Worm (Caenorhabditis elegans) whole organism, young adult: ENCODE measurements around the gene rft-1.

Experiments used
- F22D6.2 ChIP-seq: sonication (generic microtip); optimal IDR thresholded peaks from 2 replicates; lab custom pipeline; 2016; ENCODE audit warnings: mild to moderate bottlenecking, missing genetic modification characterization, missing compliant biosample characterization
- F33H1.4 ChIP-seq: fragments of 200-800 bp; sonication (Bioruptor generic); IDR thresholded peaks from 2 replicates; pipeline ENCODE4 v1.3.6; 2022; ENCODE audit warnings: missing genetic modification reagents, missing genetic modification characterization, missing compliant biosample characterization
- F37B4.10 ChIP-seq: fragments of 200-800 bp; sonication (Bioruptor generic); IDR thresholded peaks from 2 replicates; pipeline ENCODE4 v1.3.6; 2022; ENCODE audit warnings: missing genetic modification characterization, missing compliant biosample characterization
- F49E8.2 ChIP-seq: sonication (generic microtip); optimal IDR thresholded peaks from 3 replicates; lab custom pipeline; 2017; ENCODE audit warnings: missing genetic modification characterization, mild to moderate bottlenecking, missing compliant biosample characterization, antibody characterized with exemption, moderate library complexity; ENCODE audit not compliant: insufficient read depth
- T26A5.8 ChIP-seq: sonication (generic microtip); optimal IDR thresholded peaks from 2 replicates; lab custom pipeline; 2016; ENCODE audit warnings: missing genetic modification characterization, missing compliant biosample characterization
- Y79H2A.3 ChIP-seq: fragments of 200-800 bp; sonication (Bioruptor generic); conservative IDR thresholded peaks from 2 replicates; pipeline ENCODE4 v1.3.6; 2022; ENCODE audit warnings: missing genetic modification reagents, missing genetic modification characterization, missing compliant biosample characterization
- aptf-2 ChIP-seq: fragments of 200-800 bp; sonication (Bioruptor generic); conservative IDR thresholded peaks from 2 replicates; pipeline ENCODE4 v1.3.6; 2022; ENCODE audit warnings: missing genetic modification reagents, missing genetic modification characterization, missing compliant biosample characterization
- attf-6 ChIP-seq: fragments of 200-800 bp; sonication (Bioruptor generic); IDR thresholded peaks from 2 replicates; pipeline ENCODE4 v1.3.6; 2022; ENCODE audit warnings: missing genetic modification reagents, missing genetic modification characterization, missing compliant biosample characterization
- ceh-79 ChIP-seq: sonication (generic microtip); optimal IDR thresholded peaks from 2 replicates; lab custom pipeline; 2017; ENCODE audit warnings: mild to moderate bottlenecking, missing genetic modification characterization, missing compliant biosample characterization
- die-1 ChIP-seq: sonication (generic microtip); optimal IDR thresholded peaks from 2 replicates; lab custom pipeline; 2016; ENCODE audit warnings: missing genotype, mild to moderate bottlenecking, missing genetic modification characterization, missing compliant biosample characterization
- dpl-1 ChIP-seq: fragments of 150-350 bp; optimal IDR thresholded peaks from 2 replicates; lab custom pipeline; 2014; ENCODE audit warnings: missing biosample characterization, missing genetic modification reagents, missing genetic modification characterization
- efl-1 ChIP-seq: fragments of 150-350 bp; optimal IDR thresholded peaks from 2 replicates; lab custom pipeline; 2014; ENCODE audit warnings: missing biosample characterization, missing genetic modification reagents, missing genetic modification characterization
- egrh-3 ChIP-seq: fragments of 200-800 bp; sonication (Bioruptor generic); IDR thresholded peaks from 2 replicates; pipeline ENCODE4 v1.3.6; 2022; ENCODE audit warnings: missing genetic modification reagents, missing genetic modification characterization, missing compliant biosample characterization
- hrde-1 ChIP-seq: sonication (generic microtip); optimal IDR thresholded peaks from 2 replicates; lab custom pipeline; 2016; ENCODE audit warnings: missing genetic modification characterization, mild to moderate bottlenecking, missing compliant biosample characterization, moderate library complexity, missing genotype, missing genetic modification reagents, borderline replicate concordance
- hsf-1 ChIP-seq: fragments of 200-800 bp; sonication (Bioruptor generic); IDR thresholded peaks from 2 replicates; pipeline ENCODE4 v1.3.6; 2022; ENCODE audit warnings: missing genetic modification reagents, missing genetic modification characterization, missing compliant biosample characterization
- lin-26 ChIP-seq: fragments of 200-800 bp; sonication (Bioruptor generic); IDR thresholded peaks from 2 replicates; pipeline ENCODE4 v1.3.6; 2022; ENCODE audit warnings: missing genetic modification reagents, missing genetic modification characterization, missing compliant biosample characterization
- lin-54 ChIP-seq: fragments of 200-800 bp; sonication (Bioruptor generic); optimal IDR thresholded peaks from 2 replicates; lab custom pipeline; 2018; ENCODE audit warnings: mild to moderate bottlenecking, missing genetic modification characterization, missing compliant biosample characterization
- madf-3 ChIP-seq: fragments of 200-800 bp; sonication (Bioruptor generic); IDR thresholded peaks from 2 replicates; pipeline ENCODE4 v1.3.6; 2022; ENCODE audit warnings: missing genetic modification reagents, missing genetic modification characterization, missing compliant biosample characterization
- mcd-1 ChIP-seq: fragments of 200-800 bp; sonication (Bioruptor generic); IDR thresholded peaks from 2 replicates; pipeline ENCODE4 v1.3.6; 2022; ENCODE audit warnings: missing genetic modification reagents, missing genetic modification characterization, missing compliant biosample characterization
- mel-28 ChIP-seq: sonication (generic microtip); optimal IDR thresholded peaks from 2 replicates; lab custom pipeline; 2016; ENCODE audit warnings: borderline replicate concordance, mild to moderate bottlenecking, missing genetic modification characterization, missing compliant biosample characterization
- nfya-1 ChIP-seq: sonication (generic microtip); optimal IDR thresholded peaks from 2 replicates; lab custom pipeline; 2017; ENCODE audit warnings: antibody characterized with exemption, missing compliant biosample characterization, missing genetic modification characterization, borderline replicate concordance; ENCODE audit not compliant: insufficient read depth
- nhr-179 ChIP-seq: sonication (generic microtip); optimal IDR thresholded peaks from 2 replicates; lab custom pipeline; 2016; ENCODE audit warnings: mild to moderate bottlenecking, missing genetic modification characterization, missing compliant biosample characterization
- rpc-1 ChIP-seq, 2 experiments: fragments of 150-350 bp in 1 of 2; sonication (generic microtip) in 1 of 2; optimal IDR thresholded peaks; 2 replicates each; lab custom pipeline; 2014 to 2018; ENCODE audit warnings: missing biosample characterization in 1 of 2, missing genetic modification characterization in 1 of 2, missing genetic modification reagents in 1 of 2, missing genotype in 1 of 2
- snpc-3.4 ChIP-seq: sonication (generic microtip); optimal IDR thresholded peaks from 2 replicates; lab custom pipeline; 2017; ENCODE audit warnings: missing genetic modification characterization, mild to moderate bottlenecking, missing compliant biosample characterization, antibody characterized with exemption, moderate library complexity, missing genotype, missing genetic modification reagents
- sptf-2 ChIP-seq: fragments of 200-800 bp; sonication (Bioruptor generic); optimal IDR thresholded peaks from 2 replicates; lab custom pipeline; 2018; ENCODE audit warnings: mild to moderate bottlenecking, missing genetic modification characterization, missing compliant biosample characterization
- tbp1 ChIP-seq: fragments of 200-800 bp; sonication (Bioruptor generic); optimal IDR thresholded peaks from 2 replicates; lab custom pipeline; 2018; ENCODE audit warnings: mild to moderate bottlenecking, missing genetic modification characterization, missing compliant biosample characterization
- xnd-1 ChIP-seq: sonication (generic microtip); optimal IDR thresholded peaks from 2 replicates; lab custom pipeline; 2016; ENCODE audit warnings: missing genotype, missing genetic modification reagents, missing genetic modification characterization, missing compliant biosample characterization
- zfh-2 ChIP-seq: fragments of 200-800 bp; sonication (Bioruptor generic); conservative IDR thresholded peaks from 2 replicates; pipeline ENCODE4 v1.3.6; 2022; ENCODE audit warnings: missing genetic modification reagents, missing genetic modification characterization, missing compliant biosample characterization
- ztf-22 ChIP-seq: fragments of 200-800 bp; sonication (Bioruptor generic); optimal IDR thresholded peaks from 2 replicates; lab custom pipeline; 2018; ENCODE audit warnings: mild to moderate bottlenecking, missing genetic modification characterization, moderate library complexity, missing compliant biosample characterization
- ztf-25 ChIP-seq: fragments of 200-800 bp; sonication (Bioruptor generic); IDR thresholded peaks from 2 replicates; pipeline ENCODE4 v1.3.6; 2022; ENCODE audit warnings: missing genetic modification reagents, missing genetic modification characterization, missing compliant biosample characterization
- ztf-3 ChIP-seq: fragments of 200-800 bp; sonication (Bioruptor generic); optimal IDR thresholded peaks from 2 replicates; lab custom pipeline; 2018; ENCODE audit warnings: mild to moderate bottlenecking, missing genetic modification characterization, missing compliant biosample characterization

The rft-1 gene

ce11 chrV:4447637-4448036 is 4.6 kb upstream of the rft-1 start (continued):
- TF ChIP-seq tbp1 (GFP tag; lab: Kevin White, UChicago): peak; percentile 14
- TF ChIP-seq mcd-1 (GFP tag; lab: Robert Waterston, UW): peak; percentile 54; the same call in 1 of the 2 replicates
- TF ChIP-seq aptf-2: no peak
- TF ChIP-seq F22D6.2: no peak
- TF ChIP-seq lin-54: peak; percentile 50
- TF ChIP-seq efl-1 (GFP tag; lab: Kevin White, UChicago): peak; percentile 42
- peak; percentile 5 for TF ChIP-seq F49E8.2 (tag; lab: Kevin White, UChicago)
- TF ChIP-seq snpc-3.4 (tag; lab: Kevin White, UChicago): peak; percentile 74

- TF ChIP-seq sptf-2 (GFP tag; lab: Kevin White, UChicago) (no peak), nfya-1 (tag; lab: Kevin White, UChicago) (no peak), rpc-1 (optimal IDR thresholded peaks at IDR 0.05; lab: Kevin White, UChicago) (no peak), rpc-1 (tag; optimal IDR thresholded peaks at IDR 0.05; lab: Kevin White, UChicago) (no peak), mel-28 (tag; lab: Kevin White, UChicago) (no peak), lin-26 (GFP tag; lab: Robert Waterston, UW) (no peak), F22D6.2 (no peak)
Measured at ce11 chrV:4437215-4437614, 5.8 kb downstream of the rft-1 start.

- peak; percentile 22 for TF ChIP-seq ceh-79
- peak; percentile 93 for TF ChIP-seq egrh-3
- peak; percentile 70 for TF ChIP-seq zfh-2 (GFP tag; lab: Robert Waterston, UW)
- no peak for TF ChIP-seq hrde-1
- 0 out of 2 replicates have a peak, but pooled peaks have one; percentile 24 for TF ChIP-seq F33H1.4
- TF ChIP-seq ztf-3 (GFP tag; lab: Kevin White, UChicago): no peak
Measured at ce11 chrV:4435411-4435981, 7.5 kb downstream of the rft-1 start, which contains the start of gene Y47D7A.13. Gene Y47D7A.13 (minus strand): TSS chrV:4435927.

- 0 out of 2 replicates have a peak, but pooled peaks have one; percentile 28 for TF ChIP-seq F37B4.10
- TF ChIP-seq ztf-3 (GFP tag; lab: Kevin White, UChicago): no peak
- TF ChIP-seq mel-28 (tag; lab: Kevin White, UChicago): no peak
- 0 out of 2 replicates have a peak, but pooled peaks have one; percentile 49 for TF ChIP-seq ztf-25
- TF ChIP-seq die-1 (tag; lab: Kevin White, UChicago): no peak
- peak; percentile 85 for TF ChIP-seq zfh-2 (GFP tag; lab: Robert Waterston, UW)
- TF ChIP-seq attf-6: no peak
- TF ChIP-seq mcd-1 (GFP tag; lab: Robert Waterston, UW): no peak; the same call in 1 of the 2 replicates
- peak; percentile 64; the same call in 1 of the 2 replicates for TF ChIP-seq madf-3 (GFP tag; lab: Robert Waterston, UW)
- peak; percentile 95 for TF ChIP-seq egrh-3
- no peak for TF ChIP-seq xnd-1 (tag; lab: Kevin White, UChicago)
Measured at ce11 chrV:4432783-4433237, 10.2 kb downstream of the rft-1 start, which contains the start of gene Y47D7A.15. Gene Y47D7A.15 (minus strand): TSS chrV:4433187.

- peak; percentile 55 for TF ChIP-seq zfh-2 (GFP tag; lab: Robert Waterston, UW)
- peak; percentile 93 for TF ChIP-seq egrh-3
Measured at ce11 chrV:4432196-4432595, 10.8 kb downstream of the rft-1 start.

- TF ChIP-seq ztf-25 (no peak), tbp1 (GFP tag; lab: Kevin White, UChicago) (no peak), hrde-1 (no peak), ztf-22 (GFP tag; lab: Kevin White, UChicago) (no peak), dpl-1 (no peak), hsf-1 (no peak), sptf-2 (GFP tag; lab: Kevin White, UChicago) (no peak), nhr-179 (tag; lab: Kevin White, UChicago) (no peak), Y79H2A.3 (GFP tag; lab: Robert Waterston, UW) (no peak), T26A5.8 (tag; lab: Kevin White, UChicago) (no peak)
Measured at ce11 chrV:4429576-4429975, 13.4 kb downstream of the rft-1 start, which contains the start of gene Y47D7A.12. Gene Y47D7A.12 (minus strand): TSS chrV:4429676.
